Fruit fly (Drosophila melanogaster) whole organism, pupa: Measurements from ENCODE around the gene CG13311.

Source experiments
- CG10348 ChIP-seq: fragments of 200-800 bp; sonication (Bioruptor generic); IDR thresholded peaks from 2 replicates; pipeline ENCODE4 v1.3.6; 2022; ENCODE audit warnings: missing biosample characterization, missing genetic modification characterization
- Pif1A ChIP-seq: fragments of 200-800 bp; sonication (Bioruptor generic); optimal IDR thresholded peaks from 3 replicates; lab custom pipeline; 2016; ENCODE audit warnings: missing biosample characterization, missing genetic modification characterization

DNA sequence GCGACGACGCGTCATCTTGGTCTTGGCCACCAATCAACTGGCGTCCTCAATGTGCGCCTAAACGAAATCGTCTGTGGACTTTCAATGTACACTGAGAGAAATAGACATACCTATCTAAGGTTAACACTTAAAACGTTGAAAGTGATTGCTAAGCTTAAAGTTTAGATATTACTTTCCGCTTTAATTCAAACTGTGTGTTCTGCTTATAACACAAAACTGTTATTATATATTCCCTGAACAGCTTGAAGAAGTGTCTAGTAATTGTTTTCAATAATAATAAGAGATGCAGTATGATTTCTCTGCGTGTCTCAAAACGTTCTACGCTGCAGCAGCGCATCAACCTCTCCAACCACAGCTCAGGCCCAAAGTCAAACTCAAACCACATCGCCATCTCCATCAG lies 20.0 kb downstream of the CG13311 start:
- TF ChIP-seq Pif1A (GFP tag; lab: Kevin White, UChicago) (peak; percentile 56), CG10348 (GFP tag; lab: Robert Waterston, UW) (no peak)
